Worm (Caenorhabditis elegans) whole organism, L2 larva: Measurements from ENCODE around the gene clec-251.

Source experiments
- R02D3.7 ChIP-seq: fragments of 150-350 bp; optimal IDR thresholded peaks from 2 replicates; lab custom pipeline; 2014; ENCODE audit warnings: missing biosample characterization, missing genetic modification characterization
- Y55F3AM.14 ChIP-seq: fragments of 200-800 bp; sonication (Bioruptor generic); optimal IDR thresholded peaks from 2 replicates; lab custom pipeline; 2018; ENCODE audit warnings: mild to moderate bottlenecking, missing genetic modification characterization, missing compliant biosample characterization
- ceh-82 ChIP-seq: fragments of 150-350 bp; optimal IDR thresholded peaks from 2 replicates; lab custom pipeline; 2014; ENCODE audit warnings: missing biosample characterization, missing genetic modification characterization
- crh-2 ChIP-seq: sonication (generic microtip); optimal IDR thresholded peaks from 2 replicates; lab custom pipeline; 2017; ENCODE audit warnings: missing biosample characterization, missing genetic modification characterization
- dmd-4 ChIP-seq: sonication (generic microtip); optimal IDR thresholded peaks from 2 replicates; lab custom pipeline; 2017; ENCODE audit warnings: missing biosample characterization, missing genetic modification characterization
- elt-3 ChIP-seq: sonication (generic microtip); optimal IDR thresholded peaks from 2 replicates; lab custom pipeline; 2017; ENCODE audit warnings: missing biosample characterization, missing genetic modification characterization
- gmeb-1 ChIP-seq: fragments of 150-350 bp; optimal IDR thresholded peaks from 2 replicates; lab custom pipeline; 2014; ENCODE audit warnings: missing biosample characterization, missing genetic modification characterization
- lin-39 ChIP-seq: fragments of 150-350 bp; optimal IDR thresholded peaks from 2 replicates; lab custom pipeline; 2014; ENCODE audit warnings: missing biosample characterization, missing genetic modification reagents, missing genetic modification characterization
- mdl-1 ChIP-seq, 2 experiments: fragments of 150-350 bp in 1 of 2; sonication (generic microtip) in 1 of 2; optimal IDR thresholded peaks; 2 replicates each; lab custom pipeline; 2017; ENCODE audit warnings: missing biosample characterization in 2 of 2, missing genetic modification characterization in 2 of 2
- nhr-12 ChIP-seq: fragments of 150-350 bp; optimal IDR thresholded peaks from 2 replicates; lab custom pipeline; 2014; ENCODE audit warnings: missing biosample characterization, missing genetic modification characterization
- nhr-23 ChIP-seq: fragments of 150-350 bp; optimal IDR thresholded peaks from 2 replicates; lab custom pipeline; 2014; ENCODE audit warnings: missing biosample characterization, missing genetic modification reagents, missing genetic modification characterization
- nhr-237 ChIP-seq: fragments of 150-350 bp; optimal IDR thresholded peaks from 2 replicates; lab custom pipeline; 2014; ENCODE audit warnings: missing biosample characterization, missing genetic modification characterization
- nhr-77 ChIP-seq: fragments of 150-350 bp; optimal IDR thresholded peaks from 2 replicates; lab custom pipeline; 2014; ENCODE audit warnings: missing biosample characterization, missing genetic modification characterization
- sma-3 ChIP-seq: sonication (generic microtip); optimal IDR thresholded peaks from 2 replicates; lab custom pipeline; 2016; ENCODE audit warnings: missing genetic modification reagents, missing genetic modification characterization, missing compliant biosample characterization
- snpc-4 ChIP-seq: fragments of 150-350 bp; optimal IDR thresholded peaks from 2 replicates; lab custom pipeline; 2014; ENCODE audit warnings: missing biosample characterization, missing genetic modification characterization
- unc-55 ChIP-seq: fragments of 150-350 bp; sonication (generic microtip); optimal IDR thresholded peaks from 3 replicates; lab custom pipeline; 2014; ENCODE audit warnings: missing biosample characterization, missing genetic modification reagents, missing genetic modification characterization
- ztf-4 ChIP-seq: fragments of 150-350 bp; optimal IDR thresholded peaks from 2 replicates; lab custom pipeline; 2014; ENCODE audit warnings: missing biosample characterization, missing genetic modification characterization

The clec-251 gene

DNA sequence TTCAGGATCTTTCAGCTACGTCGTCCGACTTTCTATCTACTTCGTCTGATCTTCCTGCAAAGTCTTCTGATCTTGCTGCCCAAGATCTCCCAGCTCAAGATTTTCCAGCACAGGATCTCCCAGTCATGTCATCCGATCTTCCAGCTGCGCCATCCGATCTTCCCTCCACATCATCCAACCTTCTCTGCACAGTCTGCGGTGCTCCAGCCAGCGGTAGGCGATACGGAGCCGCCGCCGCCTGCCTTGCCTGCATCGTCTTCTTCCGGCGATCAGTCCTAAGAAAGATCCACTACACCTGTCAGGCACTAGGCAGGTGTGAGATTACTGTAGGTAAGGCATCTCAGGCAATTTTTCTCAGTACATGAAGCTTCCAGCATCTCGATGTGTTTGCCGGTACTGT, 47.5 kb downstream of the clec-251 start, which contains the start of gene nhr-241:
Gene nhr-241 (plus strand): TSS at position 126 of the 400 bp plus-strand sequence.
- TF ChIP-seq Y55F3AM.14 (GFP tag; lab: Kevin White, UChicago) (no peak), snpc-4 (tag; lab: Kevin White, UChicago) (no peak), elt-3 (no peak), dmd-4 (tag; lab: Kevin White, UChicago) (no peak), nhr-23 (tag; lab: Kevin White, UChicago) (no peak), ceh-82 (tag; lab: Kevin White, UChicago) (no peak), crh-2 (tag; lab: Kevin White, UChicago) (no peak), sma-3 (no peak), mdl-1 (tag; optimal IDR thresholded peaks at IDR 0.05; lab: Kevin White, UChicago) (no peak), nhr-237 (tag; lab: Kevin White, UChicago) (no peak), nhr-12 (no peak), nhr-77 (tag; lab: Kevin White, UChicago) (no peak), unc-55 (GFP tag; lab: Kevin White, UChicago) (no peak), R02D3.7 (no peak), gmeb-1 (no peak), ztf-4 (tag; lab: Kevin White, UChicago) (no peak), lin-39 (tag; lab: Kevin White, UChicago) (no peak)
- TF ChIP-seq, all 48 proteins: peak for 0
